Worm (Caenorhabditis elegans) whole organism, mixed stage, embryonic: Measurements from ENCODE around the gene skr-17.

ENCODE experiments used
- ces-1 ChIP-seq: fragments of 150-350 bp; optimal IDR thresholded peaks from 2 replicates; lab custom pipeline; 2014; ENCODE audit warnings: missing biosample characterization, missing genetic modification reagents, missing genetic modification characterization
- unc-62 ChIP-seq: fragments of 150-350 bp; optimal IDR thresholded peaks from 2 replicates; lab custom pipeline; 2014; ENCODE audit warnings: missing biosample characterization, missing genetic modification reagents, missing genetic modification characterization
- ztf-11 ChIP-seq: fragments of 150-350 bp; optimal IDR thresholded peaks from 2 replicates; lab custom pipeline; 2014; ENCODE audit warnings: missing biosample characterization, missing genetic modification characterization

- no peak for TF ChIP-seq ztf-11
- TF ChIP-seq ces-1: no peak
- TF ChIP-seq unc-62 (GFP tag; lab: Kevin White, UChicago): no peak
Observed at ce11 chrII:7790324-7790898, 7.1 kb downstream of the skr-17 start, which contains the start of gene srlf-1.
